6 fruit fly cellular contexts compared by ENCODE assay signal in genomic region chr3R:5053611-5054133, dm6.
TF ChIP-seq lines count a peak whose summit lies in the region.

No protein-coding gene starts in this region.

- peak; percentile 54 to 65 for TF ChIP-seq CTCF in S2 (optimal IDR thresholded peaks at IDR 0.05; lab: Kevin White, UChicago)
- TF ChIP-seq CTCF in whole organism, embryonic (GFP tag; optimal IDR thresholded peaks at IDR 0.05; lab: Kevin White, UChicago), result peak; percentile 63

TF ChIP-seq in whole organism, adult, 20 proteins besides CTCF, POLR2A, EP300 and RAD21 (continues in another document):
- TF ChIP-seq CG1620 (GFP tag; optimal IDR thresholded peaks at IDR 0.05; lab: Kevin White, UChicago), result peak; percentile 26
- peak; percentile 77 for TF ChIP-seq CG7045 (GFP tag; optimal IDR thresholded peaks at IDR 0.05; lab: Kevin White, UChicago)
- peak; percentile 72 for TF ChIP-seq Crg-1 (GFP tag; optimal IDR thresholded peaks at IDR 0.05; lab: Kevin White, UChicago)
- TF ChIP-seq CG11617 (GFP tag; optimal IDR thresholded peaks at IDR 0.05; lab: Kevin White, UChicago), result peak; percentile 55
- peak; percentile 75 for TF ChIP-seq ovo (GFP tag; optimal IDR thresholded peaks at IDR 0.05; lab: Kevin White, UChicago)
- peak; percentile 82 for TF ChIP-seq CG12768 (GFP tag; optimal IDR thresholded peaks at IDR 0.05; lab: Kevin White, UChicago)
- no peak for TF ChIP-seq bab1 (GFP tag; optimal IDR thresholded peaks at IDR 0.05; lab: Kevin White, UChicago)
- TF ChIP-seq tj (GFP tag; optimal IDR thresholded peaks at IDR 0.05; lab: Kevin White, UChicago), result no peak
- peak; percentile 92 for TF ChIP-seq cic (GFP tag; optimal IDR thresholded peaks at IDR 0.05; lab: Kevin White, UChicago)
- peak; percentile 42 for TF ChIP-seq CG5204 (GFP tag; optimal IDR thresholded peaks at IDR 0.05; lab: Kevin White, UChicago)
- TF ChIP-seq CG14711 (tag; optimal IDR thresholded peaks at IDR 0.05; lab: Kevin White, UChicago), result no peak
- no peak for TF ChIP-seq kay (GFP tag; lab: Kevin White, UChicago; ENCODE audit: borderline replicate concordance)
- no peak for TF ChIP-seq cnc (optimal IDR thresholded peaks at IDR 0.05; lab: Kevin White, UChicago)
- no peak for TF ChIP-seq toe (GFP tag; optimal IDR thresholded peaks at IDR 0.05; lab: Kevin White, UChicago)
- peak; percentile 19 for TF ChIP-seq Hr96 (GFP tag; optimal IDR thresholded peaks at IDR 0.05; lab: Kevin White, UChicago)
- peak; percentile 8 for TF ChIP-seq pad (GFP tag; optimal IDR thresholded peaks at IDR 0.05; lab: Kevin White, UChicago)
- peak; percentile 64 for TF ChIP-seq CG7101 (tag; optimal IDR thresholded peaks at IDR 0.05; lab: Kevin White, UChicago)
- peak; percentile 24 for TF ChIP-seq Clk (GFP tag; optimal IDR thresholded peaks at IDR 0.05; lab: Kevin White, UChicago)

TF ChIP-seq in whole organism, embryonic, 481 proteins besides CTCF, POLR2A, EP300 and RAD21 (continues in another document):
- TF ChIP-seq zfh1 (GFP tag; IDR thresholded peaks at IDR 0.05; lab: Robert Waterston, UW), result peak; percentile 82
- TF ChIP-seq insv (GFP tag; optimal IDR thresholded peaks at IDR 0.05; lab: Kevin White, UChicago), result peak; percentile 8 to 57
- TF ChIP-seq Hr3 (GFP tag; optimal IDR thresholded peaks at IDR 0.05; lab: Kevin White, UChicago), result peak; percentile 43
- TF ChIP-seq fru (optimal IDR thresholded peaks at IDR 0.05; lab: Kevin White, UChicago), result no peak
- peak; percentile 82 for TF ChIP-seq CG14710 (tag; optimal IDR thresholded peaks at IDR 0.05; lab: Kevin White, UChicago)
- TF ChIP-seq Abd-B (GFP tag; optimal IDR thresholded peaks at IDR 0.05; lab: Kevin White, UChicago), result peak; percentile 25
- peak; percentile 69 for TF ChIP-seq sd (tag; optimal IDR thresholded peaks at IDR 0.05; lab: Kevin White, UChicago)
- peak; percentile 62 for TF ChIP-seq bigmax (GFP tag; optimal IDR thresholded peaks at IDR 0.05; lab: Kevin White, UChicago)
- TF ChIP-seq Blimp-1 (GFP tag; optimal IDR thresholded peaks at IDR 0.05; lab: Kevin White, UChicago), result peak; percentile 85
- peak; percentile 84 for TF ChIP-seq twi (tag; optimal IDR thresholded peaks at IDR 0.05; lab: Kevin White, UChicago)
- TF ChIP-seq CG6813 (GFP tag; optimal IDR thresholded peaks at IDR 0.05; lab: Kevin White, UChicago), result peak; percentile 93
- TF ChIP-seq CG12299 (tag; optimal IDR thresholded peaks at IDR 0.05; lab: Kevin White, UChicago), result peak; percentile 73
- peak; percentile 86 for TF ChIP-seq odd (GFP tag; optimal IDR thresholded peaks at IDR 0.05; lab: Kevin White, UChicago)
- TF ChIP-seq CG5245 (GFP tag; optimal IDR thresholded peaks at IDR 0.05; lab: Kevin White, UChicago), result peak; percentile 42
- peak; percentile 96 for TF ChIP-seq Awh (GFP tag; IDR thresholded peaks at IDR 0.05; lab: Robert Waterston, UW)
- peak; percentile 91 for TF ChIP-seq CG15479 (GFP tag; optimal IDR thresholded peaks at IDR 0.05; lab: Kevin White, UChicago)
- peak; percentile 94 for TF ChIP-seq ci (GFP tag; IDR thresholded peaks at IDR 0.05; lab: Robert Waterston, UW)
- no peak for TF ChIP-seq amos (GFP tag; IDR thresholded peaks at IDR 0.05; lab: Robert Waterston, UW; ENCODE audit: partially characterized antibody)

TF ChIP-seq in whole organism, prepupa, 60 proteins besides CTCF, POLR2A, EP300 and RAD21 (continues in another document):
- TF ChIP-seq CG8119 (GFP tag; IDR thresholded peaks at IDR 0.05; lab: Robert Waterston, UW), result peak; percentile 39; the same call in 1 of the 3 replicates
- TF ChIP-seq eg (GFP tag; IDR thresholded peaks at IDR 0.05; lab: Robert Waterston, UW), result peak; percentile 59; the same call in 2 of the 3 replicates
- TF ChIP-seq CG16779 (tag; optimal IDR thresholded peaks at IDR 0.05; lab: Kevin White, UChicago), result peak; percentile 29
- TF ChIP-seq Smox (GFP tag; optimal IDR thresholded peaks at IDR 0.05; lab: Kevin White, UChicago), result no peak
- peak; percentile 86 for TF ChIP-seq Eip78C (GFP tag; lab: Kevin White, UChicago)
- no peak for TF ChIP-seq CG6854 (GFP tag; optimal IDR thresholded peaks at IDR 0.05; lab: Kevin White, UChicago)
- TF ChIP-seq CG32006 (GFP tag; optimal IDR thresholded peaks at IDR 0.05; lab: Kevin White, UChicago), result peak; percentile 12
- TF ChIP-seq CG34406 (GFP tag; optimal IDR thresholded peaks at IDR 0.05; lab: Kevin White, UChicago), result peak; percentile 28
- peak; percentile 40 for TF ChIP-seq CG8632 (GFP tag; optimal IDR thresholded peaks at IDR 0.05; lab: Kevin White, UChicago)
- no peak for TF ChIP-seq Ets21C (GFP tag; optimal IDR thresholded peaks at IDR 0.05; lab: Kevin White, UChicago)
- peak; percentile 38 for TF ChIP-seq Eip75B (GFP tag; optimal IDR thresholded peaks at IDR 0.05; lab: Kevin White, UChicago)
- TF ChIP-seq CG3032 (tag; optimal IDR thresholded peaks at IDR 0.05; lab: Kevin White, UChicago), result peak; percentile 8
- peak; percentile 84 for TF ChIP-seq svp (GFP tag; lab: Kevin White, UChicago)
- no peak for TF ChIP-seq CG11294 (GFP tag; IDR thresholded peaks at IDR 0.05; lab: Robert Waterston, UW)
- peak; percentile 9 for TF ChIP-seq fd59A (GFP tag; optimal IDR thresholded peaks at IDR 0.05; lab: Kevin White, UChicago)
- peak; percentile 40 for TF ChIP-seq pdm3 (GFP tag; optimal IDR thresholded peaks at IDR 0.05; lab: Kevin White, UChicago)
- TF ChIP-seq CG6792 (GFP tag; optimal IDR thresholded peaks at IDR 0.05; lab: Kevin White, UChicago), result peak; percentile 46
- peak; percentile 46 for TF ChIP-seq spab (GFP tag; optimal IDR thresholded peaks at IDR 0.05; lab: Kevin White, UChicago)
- no peak for TF ChIP-seq dac (GFP tag; optimal IDR thresholded peaks at IDR 0.05; lab: Kevin White, UChicago)
- TF ChIP-seq esn (GFP tag; optimal IDR thresholded peaks at IDR 0.05; lab: Kevin White, UChicago), result peak; percentile 0

TF ChIP-seq in whole organism, pupa, 21 proteins besides CTCF, POLR2A, EP300 and RAD21:
- TF ChIP-seq Snoo (tag; optimal IDR thresholded peaks at IDR 0.05; lab: Kevin White, UChicago) (no peak), gl (tag; optimal IDR thresholded peaks at IDR 0.05; lab: Kevin White, UChicago) (peak; percentile 56), CG8301 (tag; optimal IDR thresholded peaks at IDR 0.05; lab: Kevin White, UChicago) (no peak), Pif1A (GFP tag; optimal IDR thresholded peaks at IDR 0.05; lab: Kevin White, UChicago) (peak; percentile 60), CG12605 (GFP tag; IDR thresholded peaks at IDR 0.05; lab: Robert Waterston, UW) (no peak), CG4496 (GFP tag; IDR thresholded peaks at IDR 0.05; lab: Robert Waterston, UW) (no peak; the same call in 2 of the 3 replicates), CG15710 (tag; optimal IDR thresholded peaks at IDR 0.05; lab: Kevin White, UChicago) (no peak), fd96Ca (GFP tag; IDR thresholded peaks at IDR 0.05; lab: Robert Waterston, UW) (0 out of 3 replicates have a peak, but pooled peaks have one; percentile 49), Pif1B (GFP tag; optimal IDR thresholded peaks at IDR 0.05; lab: Kevin White, UChicago) (peak; percentile 55), rn (GFP tag; IDR thresholded peaks at IDR 0.05; lab: Robert Waterston, UW) (no peak), CG13204 (GFP tag; optimal IDR thresholded peaks at IDR 0.05; lab: Kevin White, UChicago) (no peak), CG17806 (tag; optimal IDR thresholded peaks at IDR 0.05; lab: Kevin White, UChicago) (no peak), Ets98B (GFP tag; IDR thresholded peaks at IDR 0.05; lab: Robert Waterston, UW) (peak; percentile 56), CG14655 (GFP tag; optimal IDR thresholded peaks at IDR 0.05; lab: Kevin White, UChicago) (peak; percentile 35), CG34367 (tag; optimal IDR thresholded peaks at IDR 0.05; lab: Kevin White, UChicago) (no peak), CG32121 (GFP tag; IDR thresholded peaks at IDR 0.05; lab: Robert Waterston, UW) (peak; percentile 55; the same call in 1 of the 2 replicates), CG9948 (tag; optimal IDR thresholded peaks at IDR 0.05; lab: Kevin White, UChicago) (no peak), CG8159 (tag; optimal IDR thresholded peaks at IDR 0.05; lab: Kevin White, UChicago) (no peak), D1 (tag; optimal IDR thresholded peaks at IDR 0.05; lab: Kevin White, UChicago) (no peak), CG10348 (GFP tag; IDR thresholded peaks at IDR 0.05; lab: Robert Waterston, UW) (no peak), EcR (GFP tag; optimal IDR thresholded peaks at IDR 0.05; lab: Kevin White, UChicago) (peak; percentile 20)

TF ChIP-seq in whole organism, wandering third instar larva, 38 proteins besides CTCF, POLR2A, EP300 and RAD21:
- no peak for TF ChIP-seq sage (GFP tag; optimal IDR thresholded peaks at IDR 0.05; lab: Kevin White, UChicago)
- no peak for TF ChIP-seq lola (GFP tag; optimal IDR thresholded peaks at IDR 0.05; lab: Kevin White, UChicago)
- no peak for TF ChIP-seq Vsx2 (GFP tag; optimal IDR thresholded peaks at IDR 0.05; lab: Kevin White, UChicago; ENCODE audit: partially characterized antibody)
- peak; percentile 42 for TF ChIP-seq sv (GFP tag; optimal IDR thresholded peaks at IDR 0.05; lab: Kevin White, UChicago)
- peak; percentile 25 for TF ChIP-seq br (GFP tag; optimal IDR thresholded peaks at IDR 0.05; lab: Kevin White, UChicago)
- peak; percentile 34 for TF ChIP-seq rgr (GFP tag; optimal IDR thresholded peaks at IDR 0.05; lab: Kevin White, UChicago)
- TF ChIP-seq Jra (GFP tag; optimal IDR thresholded peaks at IDR 0.05; lab: Kevin White, UChicago), result no peak
- no peak for TF ChIP-seq jim (GFP tag; optimal IDR thresholded peaks at IDR 0.05; lab: Kevin White, UChicago)
